Fruit fly (Drosophila melanogaster) whole organism, embryonic: ENCODE data around the gene CG33654.

Experiments used
- CG10267 ChIP-seq: fragments of 200-800 bp; sonication (Bioruptor generic); optimal IDR thresholded peaks from 2 replicates; lab custom pipeline; 2018; ENCODE audit warnings: missing biosample characterization, mild to moderate bottlenecking, missing genetic modification characterization, moderate library complexity
- CG10565 ChIP-seq: fragments of 200-800 bp; sonication (Bioruptor generic); optimal IDR thresholded peaks from 3 replicates; lab custom pipeline; 2016; ENCODE audit warnings: missing biosample characterization, mild to moderate bottlenecking, missing genetic modification characterization
- CG10959 ChIP-seq: fragments of 200-800 bp; sonication (Bioruptor generic); IDR thresholded peaks from 2 replicates; pipeline ENCODE4 v1.3.6; 2022; ENCODE audit warnings: missing biosample characterization, missing genetic modification characterization
- CG11723 ChIP-seq: fragments of 200-800 bp; sonication (Bioruptor generic); optimal IDR thresholded peaks from 2 replicates; lab custom pipeline; 2017; ENCODE audit warnings: missing biosample characterization, mild to moderate bottlenecking, missing genetic modification characterization
- CG13296 ChIP-seq: fragments of 200-800 bp; sonication (Bioruptor generic); optimal IDR thresholded peaks from 3 replicates; lab custom pipeline; 2018; ENCODE audit warnings: missing biosample characterization, mild to moderate bottlenecking, missing genetic modification characterization
- CG14965 ChIP-seq: fragments of 200-800 bp; sonication (Bioruptor generic); optimal IDR thresholded peaks from 2 replicates; lab custom pipeline; 2016; ENCODE audit warnings: missing biosample characterization, missing genetic modification characterization, borderline replicate concordance
- CG15514 ChIP-seq: fragments of 200-800 bp; sonication (Bioruptor generic); optimal IDR thresholded peaks from 3 replicates; lab custom pipeline; 2017; ENCODE audit warnings: missing biosample characterization, missing genetic modification characterization, mild to moderate bottlenecking, moderate library complexity, missing genetic modification reagents
- CG1602 ChIP-seq: fragments of 200-800 bp; sonication (Bioruptor generic); optimal IDR thresholded peaks from 3 replicates; lab custom pipeline; 2016; ENCODE audit warnings: missing biosample characterization, missing genetic modification characterization
- CG17328 ChIP-seq: fragments of 200-800 bp; sonication (Bioruptor generic); IDR thresholded peaks from 2 replicates; pipeline ENCODE4 v1.3.6; 2022; ENCODE audit warnings: missing biosample characterization, missing genetic modification characterization
- CG2116 ChIP-seq: fragments of 200-800 bp; sonication (Bioruptor generic); optimal IDR thresholded peaks from 3 replicates; lab custom pipeline; 2018; ENCODE audit warnings: missing biosample characterization, mild to moderate bottlenecking, missing genetic modification characterization
- CG32772 ChIP-seq: fragments of 200-800 bp; sonication (Bioruptor generic); IDR thresholded peaks from 2 replicates; pipeline ENCODE4 v1.3.6; 2022; ENCODE audit warnings: missing biosample characterization, missing genetic modification characterization
- CG33213 ChIP-seq: fragments of 200-800 bp; sonication (Bioruptor generic); optimal IDR thresholded peaks from 3 replicates; lab custom pipeline; 2016; ENCODE audit warnings: missing biosample characterization, missing genetic modification characterization
- CG4328 ChIP-seq: fragments of 200-800 bp; sonication (Bioruptor generic); optimal IDR thresholded peaks from 3 replicates; lab custom pipeline; 2017; ENCODE audit warnings: missing biosample characterization, missing genetic modification reagents, missing genetic modification characterization
- CG5245 ChIP-seq: fragments of 200-800 bp; sonication (Bioruptor generic); optimal IDR thresholded peaks from 3 replicates; lab custom pipeline; 2016; ENCODE audit warnings: missing biosample characterization, missing genetic modification characterization
- CG6654 ChIP-seq: fragments of 200-800 bp; sonication (Bioruptor generic); optimal IDR thresholded peaks from 2 replicates; lab custom pipeline; 2017; ENCODE audit warnings: missing biosample characterization, mild to moderate bottlenecking, missing genetic modification characterization
- CG8765 ChIP-seq: fragments of 200-800 bp; sonication (Bioruptor generic); IDR thresholded peaks from 2 replicates; pipeline ENCODE4 v1.3.6; 2022; ENCODE audit warnings: missing biosample characterization, missing genetic modification characterization
- CG9727 ChIP-seq: fragments of 200-800 bp; sonication (Bioruptor generic); optimal IDR thresholded peaks from 3 replicates; lab custom pipeline; 2017; ENCODE audit warnings: missing biosample characterization, mild to moderate bottlenecking, missing genetic modification characterization
- CG9797 ChIP-seq: fragments of 200-800 bp; sonication (Bioruptor generic); optimal IDR thresholded peaks from 3 replicates; lab custom pipeline; 2018; ENCODE audit warnings: missing biosample characterization, mild to moderate bottlenecking, missing genetic modification characterization
- Dbx ChIP-seq: fragments of 200-800 bp; sonication (Bioruptor generic); IDR thresholded peaks from 3 replicates; pipeline ENCODE4 v1.3.6; 2022; ENCODE audit warnings: missing biosample characterization, missing genetic modification characterization
- Dip2 ChIP-seq: fragments of 200-800 bp; sonication (Bioruptor generic); IDR thresholded peaks from 2 replicates; pipeline ENCODE4 v1.3.6; 2022; ENCODE audit warnings: missing biosample characterization, missing genetic modification characterization
- Doc3 ChIP-seq: fragments of 200-800 bp; sonication (Bioruptor generic); IDR thresholded peaks from 3 replicates; pipeline ENCODE4 v1.3.6; 2022; ENCODE audit warnings: missing biosample characterization, missing genetic modification characterization; ENCODE audit not compliant: partially characterized antibody
- ERR ChIP-seq: fragments of 200-800 bp; sonication (Bioruptor generic); optimal IDR thresholded peaks from 2 replicates; lab custom pipeline; 2016; ENCODE audit warnings: missing biosample characterization, missing genetic modification characterization
- Gsc ChIP-seq: fragments of 200-800 bp; sonication (Bioruptor generic); IDR thresholded peaks from 2 replicates; pipeline ENCODE4 v1.3.6; 2022; ENCODE audit warnings: missing biosample characterization, missing genetic modification characterization
- H2.0 ChIP-seq: fragments of 200-800 bp; sonication (Bioruptor generic); IDR thresholded peaks from 2 replicates; pipeline ENCODE4 v1.3.6; 2022; ENCODE audit warnings: missing biosample characterization, missing genetic modification characterization
- Lpt ChIP-seq: fragments of >200 bp; optimal IDR thresholded peaks from 2 replicates; lab custom pipeline; 2018; ENCODE audit warnings: missing biosample characterization, missing genetic modification characterization
- NFAT ChIP-seq: fragments of 200-800 bp; sonication (Bioruptor generic); IDR thresholded peaks from 2 replicates; pipeline ENCODE4 v1.3.6; 2022; ENCODE audit warnings: missing biosample characterization, missing genetic modification characterization
- Neu2 ChIP-seq: fragments of 200-800 bp; sonication (Bioruptor generic); optimal IDR thresholded peaks from 3 replicates; lab custom pipeline; 2016; ENCODE audit warnings: missing biosample characterization, missing genetic modification characterization, borderline replicate concordance
- Nf-YA ChIP-seq: fragments of 200-800 bp; sonication (Bioruptor generic); IDR thresholded peaks from 2 replicates; pipeline ENCODE4 v1.3.6; 2022; ENCODE audit warnings: missing biosample characterization, missing genetic modification characterization
- Ravus ChIP-seq: fragments of 200-800 bp; sonication (Bioruptor generic); IDR thresholded peaks from 2 replicates; pipeline ENCODE4 v1.3.6; 2022; ENCODE audit warnings: missing biosample characterization, missing genetic modification characterization
- Rx ChIP-seq: fragments of 200-800 bp; sonication (Bioruptor generic); IDR thresholded peaks from 2 replicates; pipeline ENCODE4 v1.3.6; 2022; ENCODE audit warnings: missing biosample characterization, missing genetic modification characterization
- Six4 ChIP-seq: fragments of 200-800 bp; sonication (Bioruptor generic); optimal IDR thresholded peaks from 2 replicates; lab custom pipeline; 2016; ENCODE audit warnings: missing biosample characterization, missing genetic modification characterization
- Sry-β ChIP-seq: fragments of 200-800 bp; sonication (Bioruptor generic); optimal IDR thresholded peaks from 2 replicates; lab custom pipeline; 2018; ENCODE audit warnings: missing biosample characterization, mild to moderate bottlenecking, missing genetic modification characterization, moderate library complexity
- bigmax ChIP-seq: fragments of 200-800 bp; sonication (Bioruptor generic); optimal IDR thresholded peaks from 2 replicates; lab custom pipeline; 2018; ENCODE audit warnings: missing biosample characterization, mild to moderate bottlenecking, missing genetic modification characterization
- dimm ChIP-seq: fragments of 200-800 bp; sonication (Bioruptor generic); IDR thresholded peaks from 2 replicates; pipeline ENCODE4 v1.3.6; 2022; ENCODE audit warnings: missing biosample characterization, missing genetic modification characterization
- ftz-f1 ChIP-seq: fragments of 200-800 bp; sonication (Bioruptor generic); optimal IDR thresholded peaks from 2 replicates; lab custom pipeline; 2016; ENCODE audit warnings: missing biosample characterization, missing genetic modification characterization
- gcm ChIP-seq: fragments of 200-800 bp; sonication (Bioruptor generic); optimal IDR thresholded peaks from 2 replicates; lab custom pipeline; 2019; ENCODE audit warnings: missing biosample characterization, mild to moderate bottlenecking, missing genetic modification characterization, moderate library complexity
- gfzf ChIP-seq: fragments of 200-800 bp; sonication (Bioruptor generic); optimal IDR thresholded peaks from 2 replicates; lab custom pipeline; 2016; ENCODE audit warnings: missing biosample characterization, mild to moderate bottlenecking, missing genetic modification characterization, moderate library complexity
- insv ChIP-seq, 2 experiments: fragments of 200-800 bp; sonication (Bioruptor generic); optimal IDR thresholded peaks; 3 replicates each; lab custom pipeline; 2016 to 2018; ENCODE audit warnings: missing biosample characterization in 2 of 2, missing genetic modification characterization in 2 of 2
- jumu ChIP-seq: fragments of 200-800 bp; sonication (Bioruptor generic); optimal IDR thresholded peaks from 3 replicates; lab custom pipeline; 2016; ENCODE audit warnings: missing biosample characterization, missing genetic modification characterization
- lola ChIP-seq, 3 experiments: fragments of >200 bp in 2 of 3; fragments of 200-800 bp in 1 of 3; sonication (Bioruptor generic) in 1 of 3; optimal IDR thresholded peaks; 2 replicates each; lab custom pipeline; 2017 to 2019; ENCODE audit warnings: missing biosample characterization in 3 of 3, missing genetic modification characterization in 3 of 3, mild to moderate bottlenecking in 1 of 3, moderate library complexity in 1 of 3
- nau ChIP-seq: fragments of 200-800 bp; sonication (Bioruptor generic); optimal IDR thresholded peaks from 3 replicates; lab custom pipeline; 2017; ENCODE audit warnings: missing biosample characterization, mild to moderate bottlenecking, missing genetic modification characterization, missing genetic modification reagents
- nerfin-2 ChIP-seq: fragments of 200-800 bp; sonication (Bioruptor generic); IDR thresholded peaks from 2 replicates; pipeline ENCODE4 v1.3.6; 2022; ENCODE audit warnings: missing biosample characterization, missing genetic modification characterization; ENCODE audit not compliant: partially characterized antibody
- ro ChIP-seq: fragments of 200-800 bp; sonication (Bioruptor generic); IDR thresholded peaks from 2 replicates; pipeline ENCODE4 v1.3.6; 2022; ENCODE audit warnings: missing biosample characterization, missing genetic modification characterization
- salm ChIP-seq: fragments of 200-800 bp; sonication (Bioruptor generic); optimal IDR thresholded peaks from 2 replicates; lab custom pipeline; 2018; ENCODE audit warnings: missing biosample characterization, mild to moderate bottlenecking, missing genetic modification characterization
- sens ChIP-seq: fragments of 200-800 bp; sonication (Bioruptor generic); peaks from one replicate; lab custom pipeline; 2016; ENCODE audit warnings: missing biosample characterization, missing genetic modification characterization
- sens-2 ChIP-seq: fragments of 200-800 bp; sonication (Bioruptor generic); IDR thresholded peaks from 2 replicates; pipeline ENCODE4 v1.3.6; 2022; ENCODE audit warnings: missing biosample characterization, missing genetic modification characterization
- sug ChIP-seq: fragments of 200-800 bp; optimal IDR thresholded peaks from 2 replicates; lab custom pipeline; 2019; ENCODE audit warnings: missing biosample characterization, mild to moderate bottlenecking, missing genetic modification characterization, moderate library complexity
- wor ChIP-seq: fragments of 200-800 bp; sonication (Bioruptor generic); IDR thresholded peaks from 2 replicates; pipeline ENCODE4 v1.3.6; 2022; ENCODE audit warnings: missing biosample characterization, missing genetic modification characterization
- zfh1 ChIP-seq: fragments of 200-800 bp; sonication (Bioruptor generic); IDR thresholded peaks from 3 replicates; pipeline ENCODE4 v1.3.6; 2022; ENCODE audit warnings: missing biosample characterization, missing genetic modification characterization

The CG33654 gene

DNA sequence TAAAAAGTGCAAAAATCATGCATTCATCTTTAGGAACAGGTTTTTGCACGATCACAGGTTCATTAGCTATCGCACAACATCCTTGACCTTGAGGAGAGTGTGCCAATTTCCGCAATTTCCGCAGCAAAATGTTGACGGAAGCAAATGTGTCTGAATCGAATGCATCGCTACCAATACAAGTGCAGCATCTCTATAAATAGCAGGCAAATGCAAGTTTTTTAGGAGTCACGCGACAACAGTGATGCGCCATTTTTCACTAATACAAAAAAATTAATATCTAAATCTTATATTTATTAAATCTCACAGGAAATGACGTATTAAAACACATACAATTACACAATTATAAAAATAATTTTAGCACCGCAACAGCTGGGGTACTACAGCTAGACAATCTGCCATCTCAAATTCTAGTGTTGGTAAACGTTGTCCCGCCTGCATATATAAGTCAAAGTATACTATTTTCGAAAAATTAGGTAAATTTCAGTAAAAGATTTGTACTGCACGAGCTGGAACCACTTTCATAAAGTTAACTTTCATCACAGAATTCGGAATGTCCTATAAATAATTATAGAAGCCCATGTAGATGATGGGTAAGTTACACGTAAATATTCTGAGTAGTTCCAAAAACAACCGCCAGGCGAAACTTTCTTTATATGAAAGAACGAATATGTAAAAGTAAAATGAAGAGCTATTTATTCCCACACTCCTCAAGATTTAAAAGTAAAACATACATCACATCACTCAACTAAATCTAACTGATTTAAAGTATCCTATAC, 9.0 kb downstream of the CG33654 start, which contains the start of gene CG9399 (continued):
- 0 out of 3 replicates have a peak, but pooled peaks have one; percentile 43 for TF ChIP-seq Doc3 (GFP tag; lab: Robert Waterston, UW)
- TF ChIP-seq CG13296 (GFP tag; lab: Kevin White, UChicago), result peak; percentile 93
- TF ChIP-seq ro, result peak; percentile 95
- TF ChIP-seq wor (GFP tag; lab: Robert Waterston, UW), result peak; percentile 98
- peak; percentile 97 for TF ChIP-seq Sry-β
- peak; percentile 93 for TF ChIP-seq nau
- TF ChIP-seq Rx, result peak; percentile 98
- peak in 1 of 2 experiments; percentile 78 for TF ChIP-seq insv (GFP tag; optimal IDR thresholded peaks at IDR 0.05; lab: Kevin White, UChicago)
- TF ChIP-seq Nf-YA (GFP tag; lab: Robert Waterston, UW), result peak; percentile 95
- TF ChIP-seq Lpt (GFP tag; lab: Kevin White, UChicago), result no peak
- peak; percentile 99 for TF ChIP-seq CG1602
- TF ChIP-seq CG9797 (GFP tag; lab: Kevin White, UChicago), result peak; percentile 47
- peak; percentile 97 for TF ChIP-seq CG8765 (GFP tag; lab: Robert Waterston, UW)
- peak; percentile 97 for TF ChIP-seq sens-2 (GFP tag; lab: Robert Waterston, UW)
- peak; percentile 93 for TF ChIP-seq sug (tag; lab: Kevin White, UChicago)
- peak; percentile 98 for TF ChIP-seq gcm (GFP tag; lab: Kevin White, UChicago)
- TF ChIP-seq sens, result peak; percentile 99
- peak; percentile 96 for TF ChIP-seq CG9727 (GFP tag; lab: Kevin White, UChicago)
- peak; percentile 91 for TF ChIP-seq CG2116 (GFP tag; lab: Kevin White, UChicago)
- TF ChIP-seq CG32772 (GFP tag; lab: Robert Waterston, UW), result peak; percentile 98
- TF ChIP-seq NFAT, result peak; percentile 96
- peak; percentile 99 for TF ChIP-seq zfh1 (GFP tag; lab: Robert Waterston, UW)
- peak; percentile 85 for TF ChIP-seq CG4328 (GFP tag; lab: Kevin White, UChicago)
- TF ChIP-seq nerfin-2 (GFP tag; lab: Robert Waterston, UW), result no peak
- TF ChIP-seq H2.0, result peak; percentile 98
- peak; percentile 82 for TF ChIP-seq ERR (GFP tag; lab: Kevin White, UChicago)
- TF ChIP-seq jumu (GFP tag; lab: Kevin White, UChicago), result peak; percentile 91
- TF ChIP-seq Six4 (GFP tag; lab: Kevin White, UChicago), result peak; percentile 95
- TF ChIP-seq ftz-f1 (GFP tag; lab: Kevin White, UChicago), result peak; percentile 60
- TF ChIP-seq Neu2 (GFP tag; lab: Kevin White, UChicago), result peak; percentile 13
- peak; percentile 71 for TF ChIP-seq bigmax (GFP tag; lab: Kevin White, UChicago)
- peak; percentile 90 for TF ChIP-seq CG33213 (GFP tag; lab: Kevin White, UChicago)
- TF ChIP-seq CG14965 (GFP tag; lab: Kevin White, UChicago), result peak; percentile 55
- TF ChIP-seq CG15514 (GFP tag; lab: Kevin White, UChicago), result peak; percentile 90
- peak; percentile 96 for TF ChIP-seq Dbx (GFP tag; lab: Robert Waterston, UW)
- TF ChIP-seq CG6654 (GFP tag; lab: Kevin White, UChicago), result peak; percentile 82
- peak; percentile 98 for TF ChIP-seq CG17328
- peak; percentile 99 for TF ChIP-seq CG10267 (tag; lab: Kevin White, UChicago)
- peak in 1 of 3 experiments; percentile 98 for TF ChIP-seq lola (GFP tag; optimal IDR thresholded peaks at IDR 0.05; lab: Kevin White, UChicago)
- peak; percentile 81 for TF ChIP-seq CG10565
- TF ChIP-seq dimm (GFP tag; lab: Robert Waterston, UW), result peak; percentile 97
- TF ChIP-seq Gsc (GFP tag; lab: Robert Waterston, UW), result peak; percentile 93
- TF ChIP-seq CG10959 (GFP tag; lab: Robert Waterston, UW), result peak; percentile 92
- peak; percentile 30 for TF ChIP-seq gfzf (GFP tag; lab: Kevin White, UChicago)
- TF ChIP-seq CG11723 (GFP tag; lab: Kevin White, UChicago), result peak; percentile 95
- peak; percentile 94 for TF ChIP-seq salm
- TF ChIP-seq CG5245 (GFP tag; lab: Kevin White, UChicago), result peak; percentile 94
- peak; percentile 56 for TF ChIP-seq Dip2 (GFP tag; lab: Robert Waterston, UW)
- peak; percentile 85 for TF ChIP-seq Ravus (GFP tag; lab: Robert Waterston, UW)
